Fruit fly (Drosophila melanogaster) whole organism, embryonic: Measurements from ENCODE around the gene CG42764.
A peak's percentile ranks its signal among the peaks of the same experiment; 100 is the strongest.

ENCODE experiments used
- Bdp1 ChIP-seq: fragments of 200-800 bp; sonication (Bioruptor generic); optimal IDR thresholded peaks from 3 replicates; lab custom pipeline; 2016; ENCODE audit warnings: missing biosample characterization, missing genetic modification characterization
- CG11560 ChIP-seq: fragments of 200-800 bp; sonication (Bioruptor generic); IDR thresholded peaks from 3 replicates; pipeline ENCODE4 v1.3.6; 2022; ENCODE audit warnings: missing biosample characterization, missing genetic modification characterization
- CG12155 ChIP-seq: fragments of 200-800 bp; sonication (Bioruptor generic); optimal IDR thresholded peaks from 3 replicates; lab custom pipeline; 2016; ENCODE audit warnings: missing biosample characterization, missing genetic modification characterization
- CG12236 ChIP-seq: fragments of 200-800 bp; sonication (Bioruptor generic); optimal IDR thresholded peaks from 2 replicates; lab custom pipeline; 2016; ENCODE audit warnings: missing biosample characterization, missing genetic modification characterization
- CG12744 ChIP-seq: fragments of 200-800 bp; sonication (Bioruptor generic); optimal IDR thresholded peaks from 2 replicates; lab custom pipeline; 2016; ENCODE audit warnings: missing biosample characterization, missing genetic modification characterization
- CG13287 ChIP-seq: fragments of 200-800 bp; sonication (Bioruptor generic); IDR thresholded peaks from 2 replicates; pipeline ENCODE4 v1.3.6; 2022; ENCODE audit warnings: missing biosample characterization, missing genetic modification characterization; ENCODE audit not compliant: partially characterized antibody
- CG13424 ChIP-seq: fragments of 200-800 bp; sonication (Bioruptor generic); optimal IDR thresholded peaks from 2 replicates; lab custom pipeline; 2019; ENCODE audit warnings: missing biosample characterization, mild to moderate bottlenecking, missing genetic modification characterization, moderate library complexity
- CG13775 ChIP-seq: fragments of 200-800 bp; sonication (Bioruptor generic); optimal IDR thresholded peaks from 3 replicates; lab custom pipeline; 2017; ENCODE audit warnings: missing biosample characterization, mild to moderate bottlenecking, missing genetic modification characterization
- CG14860 ChIP-seq: fragments of 200-800 bp; sonication (Bioruptor generic); IDR thresholded peaks from 3 replicates; pipeline ENCODE4 v1.3.6; 2022; ENCODE audit warnings: missing biosample characterization, missing genetic modification characterization; ENCODE audit not compliant: partially characterized antibody
- CG18011 ChIP-seq: fragments of 200-800 bp; sonication (Bioruptor generic); optimal IDR thresholded peaks from 2 replicates; lab custom pipeline; 2017; ENCODE audit warnings: missing biosample characterization, missing genetic modification characterization, mild to moderate bottlenecking, moderate library complexity, missing genotype
- CG2116 ChIP-seq: fragments of 200-800 bp; sonication (Bioruptor generic); optimal IDR thresholded peaks from 3 replicates; lab custom pipeline; 2018; ENCODE audit warnings: missing biosample characterization, mild to moderate bottlenecking, missing genetic modification characterization
- CG2199 ChIP-seq: fragments of 200-800 bp; sonication (Bioruptor generic); IDR thresholded peaks from 3 replicates; pipeline ENCODE4 v1.3.6; 2022; ENCODE audit warnings: missing biosample characterization, missing genetic modification characterization
- CG2202 ChIP-seq: fragments of 200-800 bp; sonication (Bioruptor generic); optimal IDR thresholded peaks from 2 replicates; lab custom pipeline; 2018; ENCODE audit warnings: missing biosample characterization, mild to moderate bottlenecking, missing genetic modification characterization
- CG2678 ChIP-seq: fragments of 200-800 bp; sonication (Bioruptor generic); optimal IDR thresholded peaks from 3 replicates; lab custom pipeline; 2019; ENCODE audit warnings: missing biosample characterization, mild to moderate bottlenecking, missing genetic modification characterization, moderate library complexity
- CG4282 ChIP-seq: fragments of 200-800 bp; sonication (Bioruptor generic); optimal IDR thresholded peaks from 2 replicates; lab custom pipeline; 2016; ENCODE audit warnings: missing biosample characterization, missing genetic modification characterization
- CG4360 ChIP-seq: fragments of 200-800 bp; sonication (Bioruptor generic); IDR thresholded peaks from 2 replicates; pipeline ENCODE4 v1.3.6; 2022; ENCODE audit warnings: missing biosample characterization, missing genetic modification characterization
- CG43689 ChIP-seq: fragments of 200-800 bp; sonication (Bioruptor generic); IDR thresholded peaks from 2 replicates; pipeline ENCODE4 v1.3.6; 2022; ENCODE audit warnings: missing biosample characterization, missing genetic modification characterization
- CG4707 ChIP-seq: fragments of 200-800 bp; sonication (Bioruptor generic); optimal IDR thresholded peaks from 2 replicates; lab custom pipeline; 2018; ENCODE audit warnings: missing biosample characterization, mild to moderate bottlenecking, missing genetic modification characterization, moderate library complexity
- CG7786 ChIP-seq: fragments of 200-800 bp; sonication (Bioruptor generic); optimal IDR thresholded peaks from 2 replicates; lab custom pipeline; 2016; ENCODE audit warnings: missing biosample characterization, missing genetic modification characterization
- D19B ChIP-seq: fragments of 200-800 bp; sonication (Bioruptor generic); optimal IDR thresholded peaks from 2 replicates; lab custom pipeline; 2017; ENCODE audit warnings: missing biosample characterization, mild to moderate bottlenecking, missing genetic modification characterization
- Dek ChIP-seq: fragments of 200-800 bp; sonication (Bioruptor generic); optimal IDR thresholded peaks from 3 replicates; lab custom pipeline; 2019; ENCODE audit warnings: missing biosample characterization, mild to moderate bottlenecking, missing genetic modification characterization, moderate library complexity
- Dfd ChIP-seq, 2 experiments: fragments of >200 bp; optimal IDR thresholded peaks; 2 replicates each; lab custom pipeline; 2017; ENCODE audit warnings: missing biosample characterization in 2 of 2, missing genetic modification characterization in 2 of 2
- Dll ChIP-seq: fragments of 200-800 bp; sonication (Bioruptor generic); IDR thresholded peaks from 4 replicates; pipeline ENCODE4 v1.3.6; 2022; ENCODE audit warnings: missing biosample characterization, missing genetic modification characterization; ENCODE audit not compliant: partially characterized antibody
- Doc3 ChIP-seq: fragments of 200-800 bp; sonication (Bioruptor generic); IDR thresholded peaks from 3 replicates; pipeline ENCODE4 v1.3.6; 2022; ENCODE audit warnings: missing biosample characterization, missing genetic modification characterization; ENCODE audit not compliant: partially characterized antibody
- Dp ChIP-seq: fragments of 200-800 bp; sonication (Bioruptor generic); optimal IDR thresholded peaks from 2 replicates; lab custom pipeline; 2018; ENCODE audit warnings: missing biosample characterization, mild to moderate bottlenecking, missing genetic modification characterization, moderate library complexity
- E2f1 ChIP-seq: fragments of 200-800 bp; sonication (Bioruptor generic); IDR thresholded peaks from 2 replicates; pipeline ENCODE4 v1.3.6; 2022; ENCODE audit warnings: missing biosample characterization, missing genetic modification characterization
- H15 ChIP-seq: fragments of 200-800 bp; sonication (Bioruptor generic); IDR thresholded peaks from 3 replicates; pipeline ENCODE4 v1.3.6; 2022; ENCODE audit warnings: missing biosample characterization, missing genetic modification characterization
- Hand ChIP-seq: fragments of 200-800 bp; sonication (Bioruptor generic); optimal IDR thresholded peaks from 2 replicates; lab custom pipeline; 2017; ENCODE audit warnings: mild to moderate bottlenecking, missing biosample characterization, missing genetic modification reagents, missing genetic modification characterization
- HmgZ ChIP-seq: fragments of 200-800 bp; sonication (Bioruptor generic); optimal IDR thresholded peaks from 2 replicates; lab custom pipeline; 2018; ENCODE audit warnings: missing biosample characterization, mild to moderate bottlenecking, missing genetic modification characterization
- Lpt ChIP-seq: fragments of >200 bp; optimal IDR thresholded peaks from 2 replicates; lab custom pipeline; 2018; ENCODE audit warnings: missing biosample characterization, missing genetic modification characterization
- Meics ChIP-seq: fragments of 200-800 bp; sonication (Bioruptor generic); optimal IDR thresholded peaks from 2 replicates; lab custom pipeline; 2017; ENCODE audit warnings: missing biosample characterization, mild to moderate bottlenecking, missing genetic modification characterization
- Myb ChIP-seq: fragments of 200-800 bp; sonication (Bioruptor generic); optimal IDR thresholded peaks from 2 replicates; lab custom pipeline; 2016; ENCODE audit warnings: missing biosample characterization, missing genetic modification characterization
- Neu2 ChIP-seq: fragments of 200-800 bp; sonication (Bioruptor generic); optimal IDR thresholded peaks from 3 replicates; lab custom pipeline; 2016; ENCODE audit warnings: missing biosample characterization, missing genetic modification characterization, borderline replicate concordance
- Rx ChIP-seq: fragments of 200-800 bp; sonication (Bioruptor generic); IDR thresholded peaks from 2 replicates; pipeline ENCODE4 v1.3.6; 2022; ENCODE audit warnings: missing biosample characterization, missing genetic modification characterization
- Usf ChIP-seq: fragments of 200-800 bp; sonication (Bioruptor generic); optimal IDR thresholded peaks from 2 replicates; lab custom pipeline; 2017; ENCODE audit warnings: missing genotype, missing biosample characterization, missing genetic modification characterization
- YL-1 ChIP-seq: fragments of 200-800 bp; sonication (Bioruptor generic); optimal IDR thresholded peaks from 3 replicates; lab custom pipeline; 2017; ENCODE audit warnings: missing biosample characterization, mild to moderate bottlenecking, missing genetic modification characterization
- chm ChIP-seq: fragments of 200-800 bp; sonication (Bioruptor generic); IDR thresholded peaks from 2 replicates; pipeline ENCODE4 v1.3.6; 2022; ENCODE audit warnings: missing biosample characterization, missing genetic modification characterization
- chn ChIP-seq: fragments of 200-800 bp; sonication (Bioruptor generic); optimal IDR thresholded peaks from 2 replicates; lab custom pipeline; 2016; ENCODE audit warnings: missing biosample characterization, missing genetic modification characterization
- crc ChIP-seq: fragments of 200-800 bp; sonication (Bioruptor generic); optimal IDR thresholded peaks from 2 replicates; lab custom pipeline; 2016; ENCODE audit warnings: missing biosample characterization, missing genetic modification characterization
- dmrt11E ChIP-seq: fragments of 200-800 bp; sonication (Bioruptor generic); optimal IDR thresholded peaks from 3 replicates; lab custom pipeline; 2018; ENCODE audit warnings: missing biosample characterization, mild to moderate bottlenecking, missing genetic modification characterization, moderate library complexity
- ems ChIP-seq: fragments of 200-800 bp; sonication (Bioruptor generic); optimal IDR thresholded peaks from 3 replicates; lab custom pipeline; 2016; ENCODE audit warnings: missing biosample characterization, missing genetic modification characterization
- en ChIP-seq: fragments of 200-800 bp; sonication (Bioruptor generic); optimal IDR thresholded peaks from 2 replicates; lab custom pipeline; 2016; ENCODE audit warnings: missing biosample characterization, missing genetic modification characterization
- fd96Cb ChIP-seq: fragments of 200-800 bp; sonication (Bioruptor generic); optimal IDR thresholded peaks from 2 replicates; lab custom pipeline; 2018; ENCODE audit warnings: missing biosample characterization, mild to moderate bottlenecking, missing genetic modification characterization, moderate library complexity
- grn ChIP-seq: fragments of 200-800 bp; sonication (Bioruptor generic); optimal IDR thresholded peaks from 3 replicates; lab custom pipeline; 2017; ENCODE audit warnings: missing biosample characterization, missing genetic modification characterization
- hb ChIP-seq: fragments of 200-800 bp; sonication (Bioruptor generic); IDR thresholded peaks from 3 replicates; pipeline ENCODE4 v1.3.6; 2022; ENCODE audit warnings: missing biosample characterization, missing genetic modification characterization; ENCODE audit not compliant: partially characterized antibody
- lola ChIP-seq, 3 experiments: fragments of >200 bp in 2 of 3; fragments of 200-800 bp in 1 of 3; sonication (Bioruptor generic) in 1 of 3; optimal IDR thresholded peaks; 2 replicates each; lab custom pipeline; 2017 to 2019; ENCODE audit warnings: missing biosample characterization in 3 of 3, missing genetic modification characterization in 3 of 3, mild to moderate bottlenecking in 1 of 3, moderate library complexity in 1 of 3
- nerfin-1 ChIP-seq: fragments of 200-800 bp; sonication (Bioruptor generic); optimal IDR thresholded peaks from 3 replicates; lab custom pipeline; 2019; ENCODE audit warnings: missing biosample characterization, mild to moderate bottlenecking, missing genetic modification characterization, moderate library complexity
- otp ChIP-seq: fragments of 200-800 bp; sonication (Bioruptor generic); IDR thresholded peaks from 3 replicates; pipeline ENCODE4, ENCODE4 v1.3.6; 2022; ENCODE audit warnings: missing biosample characterization, missing genetic modification characterization
- sens ChIP-seq: fragments of 200-800 bp; sonication (Bioruptor generic); peaks from one replicate; lab custom pipeline; 2016; ENCODE audit warnings: missing biosample characterization, missing genetic modification characterization
- sug ChIP-seq: fragments of 200-800 bp; optimal IDR thresholded peaks from 2 replicates; lab custom pipeline; 2019; ENCODE audit warnings: missing biosample characterization, mild to moderate bottlenecking, missing genetic modification characterization, moderate library complexity
- vfl ChIP-seq: fragments of 200-800 bp; sonication (Bioruptor generic); optimal IDR thresholded peaks from 2 replicates; lab custom pipeline; 2016; ENCODE audit warnings: missing biosample characterization, missing genetic modification characterization
- z ChIP-seq: fragments of 200-800 bp; sonication (Bioruptor generic); IDR thresholded peaks from 3 replicates; pipeline ENCODE4 v1.3.6; 2022; ENCODE audit warnings: missing biosample characterization, missing genetic modification characterization

CG42764 gene

DNA sequence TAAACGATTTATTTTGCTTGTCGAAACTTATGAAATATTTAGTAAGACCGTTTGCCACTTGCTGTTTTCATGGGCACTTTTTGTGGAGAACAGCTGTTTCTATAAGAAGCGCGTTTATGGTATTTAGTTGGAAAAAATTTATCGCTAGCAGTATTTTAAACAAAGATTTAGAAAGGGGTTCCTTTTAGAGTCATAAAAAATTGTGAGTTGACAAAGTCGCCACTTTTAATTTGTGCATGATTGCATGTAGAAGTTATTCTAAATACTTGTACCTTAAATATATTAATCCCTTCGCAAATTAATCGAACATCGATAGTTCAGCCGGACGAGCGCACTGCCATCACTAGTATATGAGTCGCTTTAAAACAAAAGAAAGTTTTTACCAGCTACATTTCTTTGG is 33.5 kb downstream of the CG42764 start, which contains the start of the genes Las and Psn (continued):
- TF ChIP-seq CG4360 = no peak
- no peak for TF ChIP-seq Usf (GFP tag; lab: Kevin White, UChicago)
- no peak for TF ChIP-seq dmrt11E (tag; lab: Kevin White, UChicago)
- TF ChIP-seq CG4282 (GFP tag; lab: Kevin White, UChicago) = no peak
- TF ChIP-seq E2f1 (GFP tag; lab: Robert Waterston, UW) = no peak
- TF ChIP-seq otp = no peak
- no peak for TF ChIP-seq Lpt (GFP tag; lab: Kevin White, UChicago)
- no peak for TF ChIP-seq chm (GFP tag; lab: Robert Waterston, UW)
- no peak for TF ChIP-seq CG43689 (GFP tag; lab: Robert Waterston, UW)
- no peak for TF ChIP-seq CG11560 (tag; lab: Robert Waterston, UW)
- TF ChIP-seq ems (GFP tag; lab: Kevin White, UChicago) = no peak
- TF ChIP-seq Myb (GFP tag; lab: Kevin White, UChicago) = peak; percentile 35
- TF ChIP-seq en = no peak
- peak; percentile 69 for TF ChIP-seq CG2116 (GFP tag; lab: Kevin White, UChicago)
- TF ChIP-seq hb = no peak
- no peak for TF ChIP-seq CG2678 (tag; lab: Kevin White, UChicago)
- no peak for TF ChIP-seq Neu2 (GFP tag; lab: Kevin White, UChicago)
- peak; percentile 61 for TF ChIP-seq Dp
- no peak for TF ChIP-seq fd96Cb
- no peak for TF ChIP-seq CG7786 (GFP tag; lab: Kevin White, UChicago)
- no peak for TF ChIP-seq CG2199
- TF ChIP-seq YL-1 = peak; percentile 80
- TF ChIP-seq lola (GFP tag; optimal IDR thresholded peaks at IDR 0.05; lab: Kevin White, UChicago) = no peak
- TF ChIP-seq Dfd (GFP tag; optimal IDR thresholded peaks at IDR 0.05; lab: Kevin White, UChicago) = no peak
- no peak for TF ChIP-seq CG4707 (GFP tag; lab: Kevin White, UChicago)
- no peak for TF ChIP-seq grn (GFP tag; lab: Kevin White, UChicago)
- TF ChIP-seq CG14860 (GFP tag; lab: Robert Waterston, UW) = peak; percentile 50; the same call in 2 of the 3 replicates
- peak; percentile 10 for TF ChIP-seq HmgZ (tag; lab: Kevin White, UChicago)
- no peak for TF ChIP-seq CG18011 (GFP tag; lab: Kevin White, UChicago)
- peak; percentile 16 for TF ChIP-seq CG12155
- TF ChIP-seq sug (tag; lab: Kevin White, UChicago) = no peak
- no peak for TF ChIP-seq Dek (tag; lab: Kevin White, UChicago)
- TF ChIP-seq vfl (GFP tag; lab: Kevin White, UChicago) = no peak
- no peak for TF ChIP-seq z
- no peak for TF ChIP-seq CG12744 (GFP tag; lab: Kevin White, UChicago)
- no peak for TF ChIP-seq CG13775 (GFP tag; lab: Kevin White, UChicago)
- TF ChIP-seq Dll (GFP tag; lab: Robert Waterston, UW) = peak; percentile 84
- no peak for TF ChIP-seq CG2202 (tag; lab: Kevin White, UChicago)
- peak; percentile 82 for TF ChIP-seq CG13287 (GFP tag; lab: Robert Waterston, UW)
- no peak for TF ChIP-seq Meics
- no peak for TF ChIP-seq Hand (GFP tag; lab: Kevin White, UChicago)
- no peak for TF ChIP-seq nerfin-1 (tag; lab: Kevin White, UChicago)
- TF ChIP-seq D19B (GFP tag; lab: Kevin White, UChicago) = no peak
- no peak for TF ChIP-seq crc (GFP tag; lab: Kevin White, UChicago)
- no peak for TF ChIP-seq chn
- no peak for TF ChIP-seq CG13424 (tag; lab: Kevin White, UChicago)
- no peak for TF ChIP-seq H15 (GFP tag; lab: Robert Waterston, UW)
- no peak for TF ChIP-seq CG12236 (GFP tag; lab: Kevin White, UChicago)
- TF ChIP-seq sens (GFP tag; lab: Kevin White, UChicago) = peak; percentile 88
- TF ChIP-seq Bdp1 (GFP tag; lab: Kevin White, UChicago) = no peak
- TF ChIP-seq Doc3 (GFP tag; lab: Robert Waterston, UW) = peak; percentile 69
- TF ChIP-seq Rx (GFP tag; lab: Robert Waterston, UW) = no peak
